Fruit fly (Drosophila melanogaster): Measurements from ENCODE around the gene CheB38a.

The CheB38a gene

dm6 chr2L:20821249-20822024 is 3.1 kb upstream of the CheB38a start (continued):
- TF ChIP-seq Pdp1 (GFP tag; optimal IDR thresholded peaks at IDR 0.05) (peak in 1 of 2 experiments; percentile 25), Kr (GFP tag; optimal IDR thresholded peaks at IDR 0.05) (peak; percentile 50), CG9797 (GFP tag; optimal IDR thresholded peaks at IDR 0.05) (no peak), Hr78 (GFP tag; optimal IDR thresholded peaks at IDR 0.05) (no peak), CG11696 (GFP tag; IDR thresholded peaks at IDR 0.05) (no peak), Lpt (GFP tag; optimal IDR thresholded peaks at IDR 0.05) (no peak), BEAF-32 (GFP tag; optimal IDR thresholded peaks at IDR 0.05) (no peak), usp (GFP tag; optimal IDR thresholded peaks at IDR 0.05) (no peak), hth (optimal IDR thresholded peaks at IDR 0.05) (no peak), Sox100B (GFP tag; optimal IDR thresholded peaks at IDR 0.05) (no peak), CG6813 (GFP tag; optimal IDR thresholded peaks at IDR 0.05) (peak; percentile 18), pita (GFP tag; optimal IDR thresholded peaks at IDR 0.05) (no peak), Max (GFP tag; optimal IDR thresholded peaks at IDR 0.05) (no peak), trh (GFP tag; optimal IDR thresholded peaks at IDR 0.05) (no peak), croc (GFP tag; conservative IDR thresholded peaks at IDR 0.05) (no peak), ase (GFP tag; IDR thresholded peaks at IDR 0.05) (0 out of 3 replicates have a peak, but pooled peaks have one; percentile 47), ap (GFP tag; IDR thresholded peaks at IDR 0.05) (no peak), Usf (GFP tag; optimal IDR thresholded peaks at IDR 0.05) (no peak), ken (GFP tag; IDR thresholded peaks at IDR 0.05) (no peak), stwl (tag; optimal IDR thresholded peaks at IDR 0.05) (no peak), CG18764 (GFP tag; optimal IDR thresholded peaks at IDR 0.05) (no peak), row (GFP tag; IDR thresholded peaks at IDR 0.05) (peak; percentile 7; the same call in 1 of the 3 replicates), ttk (GFP tag; IDR thresholded peaks at IDR 0.05) (no peak), HmgZ (tag; optimal IDR thresholded peaks at IDR 0.05) (no peak), CG17385 (GFP tag; optimal IDR thresholded peaks at IDR 0.05) (peak; percentile 17), wek (GFP tag; optimal IDR thresholded peaks at IDR 0.05) (no peak), Tbp (GFP tag; optimal IDR thresholded peaks at IDR 0.05) (no peak), en (GFP tag; optimal IDR thresholded peaks at IDR 0.05) (no peak), CG1233 (GFP tag; optimal IDR thresholded peaks at IDR 0.05) (no peak), ac (GFP tag; optimal IDR thresholded peaks at IDR 0.05) (no peak), klu (GFP tag; IDR thresholded peaks at IDR 0.05) (peak; percentile 47), CG17361 (GFP tag; IDR thresholded peaks at IDR 0.05) (no peak), Fer2 (tag; optimal IDR thresholded peaks at IDR 0.05) (no peak), CG7372 (GFP tag; IDR thresholded peaks at IDR 0.05) (no peak), CG34376 (GFP tag; optimal IDR thresholded peaks at IDR 0.05) (peak; percentile 39), bowl (GFP tag; IDR thresholded peaks at IDR 0.05) (no peak), grn (GFP tag; optimal IDR thresholded peaks at IDR 0.05) (no peak), sim (GFP tag; IDR thresholded peaks at IDR 0.05) (no peak), CG9609 (GFP tag; optimal IDR thresholded peaks at IDR 0.05) (no peak), Med (GFP tag) (peak; percentile 87), fd96Cb (tag; optimal IDR thresholded peaks at IDR 0.05) (no peak), CG7963 (GFP tag; IDR thresholded peaks at IDR 0.05; ENCODE audit: partially characterized antibody) (no peak), CG14014 (GFP tag; IDR thresholded peaks at IDR 0.05) (no peak), Rfx (GFP tag; IDR thresholded peaks at IDR 0.05) (0 out of 2 replicates have a peak, but pooled peaks have one; percentile 36), Dfd (GFP tag; optimal IDR thresholded peaks at IDR 0.05) (no peak), disco-r (GFP tag; optimal IDR thresholded peaks at IDR 0.05) (no peak), CG6254 (GFP tag; optimal IDR thresholded peaks at IDR 0.05) (no peak), ind (GFP tag; optimal IDR thresholded peaks at IDR 0.05) (peak; percentile 5), amos (GFP tag; IDR thresholded peaks at IDR 0.05; ENCODE audit: partially characterized antibody) (no peak), CG3407 (GFP tag; optimal IDR thresholded peaks at IDR 0.05) (no peak)

All from whole organism, embryonic.